Worm (Caenorhabditis elegans) whole organism, young adult: ENCODE data around the gene dpy-2.

Experiments used
- F37B4.10 ChIP-seq: fragments of 200-800 bp; sonication (Bioruptor generic); IDR thresholded peaks from 2 replicates; pipeline ENCODE4 v1.3.6; 2022; ENCODE audit warnings: missing genetic modification characterization, missing compliant biosample characterization
- F55B11.4 ChIP-seq: sonication (generic microtip); optimal IDR thresholded peaks from 2 replicates; lab custom pipeline; 2016; ENCODE audit warnings: missing compliant biosample characterization, missing genetic modification characterization, borderline replicate concordance; ENCODE audit not compliant: insufficient read depth
- T26A5.8 ChIP-seq: sonication (generic microtip); optimal IDR thresholded peaks from 2 replicates; lab custom pipeline; 2016; ENCODE audit warnings: missing genetic modification characterization, missing compliant biosample characterization
- athp-1 ChIP-seq: sonication (generic microtip); optimal IDR thresholded peaks from 2 replicates; lab custom pipeline; 2017; ENCODE audit warnings: mild to moderate bottlenecking, missing genetic modification characterization, missing compliant biosample characterization
- lsl-1 ChIP-seq: fragments of 200-800 bp; sonication (Bioruptor generic); optimal IDR thresholded peaks from 2 replicates; lab custom pipeline; 2018; ENCODE audit warnings: mild to moderate bottlenecking, missing genetic modification characterization, moderate library complexity, missing compliant biosample characterization
- lsy-27 ChIP-seq: sonication (generic microtip); optimal IDR thresholded peaks from 2 replicates; lab custom pipeline; 2017; ENCODE audit warnings: missing genetic modification characterization, mild to moderate bottlenecking, missing compliant biosample characterization, antibody characterized with exemption, missing genotype, borderline replicate concordance; ENCODE audit not compliant: insufficient read depth
- mcd-1 ChIP-seq: fragments of 200-800 bp; sonication (Bioruptor generic); IDR thresholded peaks from 2 replicates; pipeline ENCODE4 v1.3.6; 2022; ENCODE audit warnings: missing genetic modification reagents, missing genetic modification characterization, missing compliant biosample characterization
- nhr-27 ChIP-seq: fragments of 200-800 bp; sonication (Bioruptor generic); optimal IDR thresholded peaks from 2 replicates; lab custom pipeline; 2018; ENCODE audit warnings: mild to moderate bottlenecking, missing genetic modification characterization, moderate library complexity, missing compliant biosample characterization
- pha-4 ChIP-seq: fragments of 150-350 bp; sonication (generic microtip); optimal IDR thresholded peaks from 2 replicates; lab custom pipeline; 2014; ENCODE audit warnings: missing biosample characterization, missing genetic modification reagents, missing genetic modification characterization
- sdz-38 ChIP-seq: sonication (generic microtip); optimal IDR thresholded peaks from 2 replicates; lab custom pipeline; 2016; ENCODE audit warnings: missing genotype, missing genetic modification characterization, missing compliant biosample characterization
- sea-2 ChIP-seq: fragments of 200-800 bp; sonication (Bioruptor generic); IDR thresholded peaks from 2 replicates; pipeline ENCODE4 v1.3.6; 2022; ENCODE audit warnings: missing genetic modification characterization, missing compliant biosample characterization
- unc-62 ChIP-seq: fragments of 150-350 bp; optimal IDR thresholded peaks from 2 replicates; lab custom pipeline; 2014; ENCODE audit warnings: missing biosample characterization, missing genetic modification reagents, missing genetic modification characterization

ce11 chrII:6713003-6713402 is 1.1 kb upstream of the dpy-2 start:
- TF ChIP-seq T26A5.8 (tag; lab: Kevin White, UChicago) (no peak), sea-2 (GFP tag; lab: Robert Waterston, UW) (no peak), lsy-27 (tag; lab: Kevin White, UChicago) (no peak), sdz-38 (tag; lab: Kevin White, UChicago) (no peak), nhr-27 (no peak), unc-62 (GFP tag; lab: Kevin White, UChicago) (no peak), mcd-1 (GFP tag; lab: Robert Waterston, UW) (no peak), athp-1 (tag; lab: Kevin White, UChicago) (no peak), pha-4 (no peak), F37B4.10 (GFP tag; lab: Robert Waterston, UW) (no peak), lsl-1 (no peak), F55B11.4 (no peak)
